Fruit fly (Drosophila melanogaster) whole organism, embryonic: ENCODE results near the gene CG15286.

ENCODE experiments used
- Ada2b ChIP-seq: fragments of 200-800 bp; sonication (Bioruptor generic); IDR thresholded peaks from 2 replicates; pipeline ENCODE4 v1.3.6; 2022; ENCODE audit warnings: missing biosample characterization, missing genetic modification characterization
- Bteb2 ChIP-seq: fragments of 200-800 bp; sonication (Bioruptor generic); optimal IDR thresholded peaks from 2 replicates; lab custom pipeline; 2016; ENCODE audit warnings: missing biosample characterization, missing genetic modification characterization
- CG11723 ChIP-seq: fragments of 200-800 bp; sonication (Bioruptor generic); optimal IDR thresholded peaks from 2 replicates; lab custom pipeline; 2017; ENCODE audit warnings: missing biosample characterization, mild to moderate bottlenecking, missing genetic modification characterization
- CG12219 ChIP-seq: fragments of 200-800 bp; sonication (Bioruptor generic); optimal IDR thresholded peaks from 3 replicates; lab custom pipeline; 2018; ENCODE audit warnings: missing biosample characterization, mild to moderate bottlenecking, missing genetic modification characterization
- CG13123 ChIP-seq: fragments of 200-800 bp; sonication (Bioruptor generic); optimal IDR thresholded peaks from 2 replicates; lab custom pipeline; 2016; ENCODE audit warnings: missing biosample characterization, missing genetic modification characterization
- CG13894 ChIP-seq: fragments of 200-800 bp; sonication (Bioruptor generic); optimal IDR thresholded peaks from 3 replicates; lab custom pipeline; 2018; ENCODE audit warnings: missing biosample characterization, mild to moderate bottlenecking, missing genetic modification characterization, moderate library complexity
- CG1602 ChIP-seq: fragments of 200-800 bp; sonication (Bioruptor generic); optimal IDR thresholded peaks from 3 replicates; lab custom pipeline; 2016; ENCODE audit warnings: missing biosample characterization, missing genetic modification characterization
- CG16863 ChIP-seq: fragments of 200-800 bp; sonication (Bioruptor generic); optimal IDR thresholded peaks from 3 replicates; lab custom pipeline; 2016; ENCODE audit warnings: missing biosample characterization, missing genetic modification characterization
- CG2678 ChIP-seq: fragments of 200-800 bp; sonication (Bioruptor generic); optimal IDR thresholded peaks from 3 replicates; lab custom pipeline; 2019; ENCODE audit warnings: missing biosample characterization, mild to moderate bottlenecking, missing genetic modification characterization, moderate library complexity
- CG34224 ChIP-seq: fragments of 200-800 bp; sonication (Bioruptor generic); IDR thresholded peaks from 3 replicates; pipeline ENCODE4 v1.3.6; 2022; ENCODE audit warnings: missing biosample characterization, missing genetic modification characterization; ENCODE audit not compliant: partially characterized antibody
- CG4424 ChIP-seq: fragments of 200-800 bp; sonication (Bioruptor generic); optimal IDR thresholded peaks from 3 replicates; lab custom pipeline; 2016; ENCODE audit warnings: missing biosample characterization, missing genetic modification characterization
- CG4820 ChIP-seq: fragments of 200-800 bp; sonication (Bioruptor generic); optimal IDR thresholded peaks from 3 replicates; lab custom pipeline; 2016; ENCODE audit warnings: missing biosample characterization, missing genetic modification characterization
- CG6272 ChIP-seq: fragments of 200-800 bp; sonication (Bioruptor generic); IDR thresholded peaks from 2 replicates; pipeline ENCODE4 v1.3.6; 2022; ENCODE audit warnings: missing biosample characterization, missing genetic modification characterization
- CG7963 ChIP-seq: fragments of 200-800 bp; sonication (Bioruptor generic); IDR thresholded peaks from 3 replicates; pipeline ENCODE4 v1.3.6; 2022; ENCODE audit warnings: missing biosample characterization, missing genetic modification characterization; ENCODE audit not compliant: partially characterized antibody
- CG8944 ChIP-seq: fragments of 200-800 bp; sonication (Bioruptor generic); optimal IDR thresholded peaks from 3 replicates; lab custom pipeline; 2016; ENCODE audit warnings: missing biosample characterization, missing genetic modification characterization
- Chrac-16 ChIP-seq: fragments of 200-800 bp; sonication (Bioruptor generic); optimal IDR thresholded peaks from 3 replicates; lab custom pipeline; 2016; ENCODE audit warnings: missing biosample characterization, missing genetic modification characterization
- D ChIP-seq, 2 experiments: fragments of 200-800 bp in 1 of 2; fragments of >200 bp in 1 of 2; sonication (Bioruptor generic) in 1 of 2; optimal IDR thresholded peaks; 2 replicates in 1 of 2; 3 replicates in 1 of 2; lab custom pipeline; 2017; ENCODE audit warnings: mild to moderate bottlenecking in 1 of 2, missing biosample characterization in 1 of 2, missing genetic modification characterization in 1 of 2, missing genetic modification reagents in 1 of 2
- D19A ChIP-seq: fragments of 200-800 bp; optimal IDR thresholded peaks from 3 replicates; lab custom pipeline; 2019; ENCODE audit warnings: missing biosample characterization, mild to moderate bottlenecking, missing genetic modification characterization, moderate library complexity
- Dip3 ChIP-seq: fragments of 200-800 bp; sonication (Bioruptor generic); optimal IDR thresholded peaks from 3 replicates; lab custom pipeline; 2016; ENCODE audit warnings: missing biosample characterization, missing genetic modification characterization
- Dref ChIP-seq: fragments of 200-800 bp; sonication (Bioruptor generic); IDR thresholded peaks from 2 replicates; pipeline ENCODE4 v1.3.6; 2022; ENCODE audit warnings: missing biosample characterization, missing genetic modification characterization
- ERR ChIP-seq: fragments of 200-800 bp; sonication (Bioruptor generic); optimal IDR thresholded peaks from 2 replicates; lab custom pipeline; 2016; ENCODE audit warnings: missing biosample characterization, missing genetic modification characterization
- Hr51 ChIP-seq, 2 experiments: fragments of 200-800 bp; sonication (Bioruptor generic); optimal IDR thresholded peaks; 2 replicates in 1 of 2; 3 replicates in 1 of 2; lab custom pipeline; 2016 to 2018; ENCODE audit warnings: missing biosample characterization in 2 of 2, missing genetic modification characterization in 2 of 2, mild to moderate bottlenecking in 1 of 2, moderate library complexity in 1 of 2
- Jarid2 ChIP-seq: fragments of 200-800 bp; sonication (Bioruptor generic); optimal IDR thresholded peaks from 3 replicates; lab custom pipeline; 2017; ENCODE audit warnings: mild to moderate bottlenecking, missing biosample characterization, missing genetic modification reagents, missing genetic modification characterization
- Max ChIP-seq: fragments of 200-800 bp; sonication (Bioruptor generic); optimal IDR thresholded peaks from 2 replicates; lab custom pipeline; 2016; ENCODE audit warnings: missing biosample characterization, mild to moderate bottlenecking, missing genetic modification characterization
- Mrtf ChIP-seq: fragments of 200-800 bp; sonication (Bioruptor generic); IDR thresholded peaks from 3 replicates; pipeline ENCODE4 v1.3.6; 2022; ENCODE audit warnings: missing biosample characterization, missing genetic modification characterization
- Optix ChIP-seq: fragments of 200-800 bp; sonication (Bioruptor generic); IDR thresholded peaks from 3 replicates; pipeline ENCODE4 v1.3.6; 2022; ENCODE audit warnings: missing biosample characterization, missing genetic modification characterization
- Taf1 ChIP-seq: fragments of 200-800 bp; sonication (Bioruptor generic); IDR thresholded peaks from 2 replicates; pipeline ENCODE4 v1.3.6; 2022; ENCODE audit warnings: missing biosample characterization, missing genetic modification characterization
- Trl ChIP-seq, 3 experiments: fragments of >200 bp in 2 of 3; fragments of 200-800 bp in 1 of 3; sonication (Bioruptor generic) in 1 of 3; optimal IDR thresholded peaks; 2 replicates in 1 of 3; 3 replicates in 2 of 3; lab custom pipeline; 2016 to 2017; ENCODE audit warnings: missing biosample characterization in 1 of 3, missing genetic modification characterization in 1 of 3
- Xrp1 ChIP-seq: fragments of 200-800 bp; sonication (Bioruptor generic); IDR thresholded peaks from 2 replicates; pipeline ENCODE4 v1.3.6; 2022; ENCODE audit warnings: missing biosample characterization, missing genetic modification characterization
- ac ChIP-seq: fragments of 200-800 bp; sonication (Bioruptor generic); optimal IDR thresholded peaks from 3 replicates; lab custom pipeline; 2017; ENCODE audit warnings: missing biosample characterization, mild to moderate bottlenecking, missing genetic modification characterization
- bbx ChIP-seq: fragments of 200-800 bp; sonication (Bioruptor generic); IDR thresholded peaks from 2 replicates; pipeline ENCODE4 v1.3.6; 2022; ENCODE audit warnings: missing biosample characterization, missing genetic modification characterization; ENCODE audit not compliant: partially characterized antibody
- bigmax ChIP-seq: fragments of 200-800 bp; sonication (Bioruptor generic); optimal IDR thresholded peaks from 2 replicates; lab custom pipeline; 2018; ENCODE audit warnings: missing biosample characterization, mild to moderate bottlenecking, missing genetic modification characterization
- btn ChIP-seq: fragments of 200-800 bp; sonication (Bioruptor generic); optimal IDR thresholded peaks from 2 replicates; lab custom pipeline; 2016; ENCODE audit warnings: missing biosample characterization, missing genetic modification characterization
- chif ChIP-seq, 2 experiments: fragments of 200-800 bp; sonication (Bioruptor generic); optimal IDR thresholded peaks; 3 replicates each; lab custom pipeline; 2016; ENCODE audit warnings: missing biosample characterization in 2 of 2, missing genetic modification characterization in 2 of 2
- crc ChIP-seq: fragments of 200-800 bp; sonication (Bioruptor generic); optimal IDR thresholded peaks from 2 replicates; lab custom pipeline; 2016; ENCODE audit warnings: missing biosample characterization, missing genetic modification characterization
- dpn ChIP-seq, 2 experiments: fragments of 200-800 bp; sonication (Bioruptor generic); optimal IDR thresholded peaks; 3 replicates each; lab custom pipeline; 2016; ENCODE audit warnings: missing biosample characterization in 2 of 2, missing genetic modification characterization in 2 of 2
- fd96Cb ChIP-seq: fragments of 200-800 bp; sonication (Bioruptor generic); optimal IDR thresholded peaks from 2 replicates; lab custom pipeline; 2018; ENCODE audit warnings: missing biosample characterization, mild to moderate bottlenecking, missing genetic modification characterization, moderate library complexity
- fu2 ChIP-seq: fragments of 200-800 bp; sonication (Bioruptor generic); optimal IDR thresholded peaks from 2 replicates; lab custom pipeline; 2016; ENCODE audit warnings: missing biosample characterization, missing genetic modification characterization
- gsb ChIP-seq: fragments of 200-800 bp; sonication (Bioruptor generic); IDR thresholded peaks from 2 replicates; pipeline ENCODE4 v1.3.6; 2022; ENCODE audit warnings: missing biosample characterization, missing genetic modification characterization
- hbn ChIP-seq: fragments of 200-800 bp; sonication (Bioruptor generic); IDR thresholded peaks from 2 replicates; pipeline ENCODE4 v1.3.6; 2022; ENCODE audit warnings: missing biosample characterization, missing genetic modification characterization; ENCODE audit not compliant: partially characterized antibody
- jigr1 ChIP-seq: fragments of 200-800 bp; sonication (Bioruptor generic); IDR thresholded peaks from 3 replicates; pipeline ENCODE4 v1.3.6; 2022; ENCODE audit warnings: missing biosample characterization, missing genetic modification characterization
- lab ChIP-seq: fragments of 200-800 bp; sonication (Bioruptor generic); optimal IDR thresholded peaks from 3 replicates; lab custom pipeline; 2017; ENCODE audit warnings: missing biosample characterization, missing genetic modification characterization, mild to moderate bottlenecking, moderate library complexity, missing genetic modification reagents
- lbe ChIP-seq: fragments of 200-800 bp; sonication (Bioruptor generic); optimal IDR thresholded peaks from 2 replicates; lab custom pipeline; 2016; ENCODE audit warnings: missing biosample characterization, mild to moderate bottlenecking, missing genetic modification characterization
- lilli ChIP-seq: fragments of 200-800 bp; sonication (Bioruptor generic); optimal IDR thresholded peaks from 3 replicates; lab custom pipeline; 2016; ENCODE audit warnings: missing biosample characterization, missing genetic modification characterization
- mirr ChIP-seq: fragments of 200-800 bp; sonication (Bioruptor generic); optimal IDR thresholded peaks from 3 replicates; lab custom pipeline; 2018; ENCODE audit warnings: missing biosample characterization, mild to moderate bottlenecking, missing genetic modification characterization
- psq ChIP-seq: fragments of 200-800 bp; sonication (Bioruptor generic); optimal IDR thresholded peaks from 2 replicates; lab custom pipeline; 2017; ENCODE audit warnings: missing biosample characterization, missing genetic modification characterization
- run ChIP-seq: fragments of 200-800 bp; sonication (Bioruptor generic); optimal IDR thresholded peaks from 3 replicates; lab custom pipeline; 2018; ENCODE audit warnings: missing biosample characterization, mild to moderate bottlenecking, missing genetic modification characterization
- sens ChIP-seq: fragments of 200-800 bp; sonication (Bioruptor generic); peaks from one replicate; lab custom pipeline; 2016; ENCODE audit warnings: missing biosample characterization, missing genetic modification characterization
- sug ChIP-seq: fragments of 200-800 bp; optimal IDR thresholded peaks from 2 replicates; lab custom pipeline; 2019; ENCODE audit warnings: missing biosample characterization, mild to moderate bottlenecking, missing genetic modification characterization, moderate library complexity
- twi ChIP-seq: fragments of 200-800 bp; optimal IDR thresholded peaks from 2 replicates; lab custom pipeline; 2019; ENCODE audit warnings: missing biosample characterization, mild to moderate bottlenecking, missing genetic modification characterization, moderate library complexity
- wdn ChIP-seq: fragments of 200-800 bp; sonication (Bioruptor generic); IDR thresholded peaks from 2 replicates; pipeline ENCODE4 v1.3.6; 2022; ENCODE audit warnings: missing biosample characterization, missing genetic modification characterization

CG15286 gene

dm6 chr2L:14367274-14367669, 29.2 kb downstream of the CG15286 start:
- TF ChIP-seq bigmax (GFP tag; lab: Kevin White, UChicago), result no peak
- TF ChIP-seq CG13894, result no peak
- TF ChIP-seq CG6272 (GFP tag; lab: Robert Waterston, UW), result no peak
- TF ChIP-seq Max, result peak; percentile 31
- peak; percentile 77 for TF ChIP-seq CG2678
- TF ChIP-seq Ada2b, result peak; percentile 50
- TF ChIP-seq lilli (GFP tag; lab: Kevin White, UChicago), result no peak
- TF ChIP-seq CG34224 (GFP tag; lab: Robert Waterston, UW), result no peak
- no peak for TF ChIP-seq fu2 (GFP tag; lab: Kevin White, UChicago)
- TF ChIP-seq hbn (GFP tag; lab: Robert Waterston, UW), result no peak
- TF ChIP-seq gsb, result no peak
- no peak for TF ChIP-seq twi
- no peak for TF ChIP-seq CG1602 (GFP tag; lab: Kevin White, UChicago)
- TF ChIP-seq CG16863 (GFP tag; lab: Kevin White, UChicago), result no peak
- no peak for TF ChIP-seq btn (GFP tag; lab: Kevin White, UChicago)
- no peak for TF ChIP-seq Dref
- peak; percentile 52 for TF ChIP-seq sens (GFP tag; lab: Kevin White, UChicago)
- peak in 1 of 2 experiments; percentile 77 for TF ChIP-seq Hr51 (GFP tag; optimal IDR thresholded peaks at IDR 0.05; lab: Kevin White, UChicago)
- TF ChIP-seq lab (GFP tag; lab: Kevin White, UChicago), result peak; percentile 33
- TF ChIP-seq Xrp1 (GFP tag; lab: Robert Waterston, UW), result peak; percentile 47; the same call in 1 of the 2 replicates
- no peak for TF ChIP-seq mirr
- TF ChIP-seq CG7963 (GFP tag; lab: Robert Waterston, UW), result no peak
- TF ChIP-seq run, result no peak
- no peak for TF ChIP-seq Trl (optimal IDR thresholded peaks at IDR 0.05; lab: Kevin White, UChicago)
- no peak for TF ChIP-seq Trl (GFP tag; optimal IDR thresholded peaks at IDR 0.05; lab: Kevin White, UChicago)
- TF ChIP-seq D19A (tag; lab: Kevin White, UChicago), result peak; percentile 22
- TF ChIP-seq ERR (GFP tag; lab: Kevin White, UChicago), result no peak
- no peak for TF ChIP-seq dpn (GFP tag; optimal IDR thresholded peaks at IDR 0.05; lab: Kevin White, UChicago)
- TF ChIP-seq bbx, result no peak
- TF ChIP-seq CG12219, result no peak
- TF ChIP-seq crc (GFP tag; lab: Kevin White, UChicago), result no peak
- TF ChIP-seq Optix (GFP tag; lab: Robert Waterston, UW), result no peak
- TF ChIP-seq chif (GFP tag; optimal IDR thresholded peaks at IDR 0.05; lab: Kevin White, UChicago), result no peak
- no peak for TF ChIP-seq wdn (GFP tag; lab: Robert Waterston, UW)
- peak; percentile 13 for TF ChIP-seq sug (tag; lab: Kevin White, UChicago)
- TF ChIP-seq Jarid2 (GFP tag; lab: Kevin White, UChicago), result no peak
- TF ChIP-seq CG11723, result no peak
- TF ChIP-seq Bteb2 (GFP tag; lab: Kevin White, UChicago), result no peak
- no peak for TF ChIP-seq ac
- TF ChIP-seq jigr1 (GFP tag; lab: Robert Waterston, UW), result 0 out of 3 replicates have a peak, but pooled peaks have one; percentile 29
- no peak for TF ChIP-seq psq (GFP tag; lab: Kevin White, UChicago)
- peak; percentile 58 for TF ChIP-seq fd96Cb (tag; lab: Kevin White, UChicago)
- no peak for TF ChIP-seq Taf1 (GFP tag; lab: Robert Waterston, UW)
- TF ChIP-seq CG4820, result peak; percentile 66
- TF ChIP-seq Mrtf (GFP tag; lab: Robert Waterston, UW), result no peak
- no peak for TF ChIP-seq Chrac-16
- no peak for TF ChIP-seq CG8944 (GFP tag; lab: Kevin White, UChicago)
- no peak for TF ChIP-seq CG13123 (GFP tag; lab: Kevin White, UChicago)
- TF ChIP-seq D (optimal IDR thresholded peaks at IDR 0.05; lab: Kevin White, UChicago), result no peak
- peak; percentile 67 for TF ChIP-seq D (GFP tag; optimal IDR thresholded peaks at IDR 0.05; lab: Kevin White, UChicago)
- no peak for TF ChIP-seq Dip3 (GFP tag; lab: Kevin White, UChicago)
- peak; percentile 44 for TF ChIP-seq CG4424 (GFP tag; lab: Kevin White, UChicago)
- no peak for TF ChIP-seq lbe (GFP tag; lab: Kevin White, UChicago)
